Worm (Caenorhabditis elegans): ENCODE results near the gene C40H1.7.
A peak's percentile ranks its signal among the peaks of the same experiment; 100 is the strongest.

Gene C40H1.7

ce11 chrIII:9299116-9299515 is 25.7 kb upstream of the C40H1.7 start:
- TF ChIP-seq pat-9 (tag; optimal IDR thresholded peaks at IDR 0.05) (no peak), rnt-1 (tag; optimal IDR thresholded peaks at IDR 0.05) (no peak), dmd-4 (tag; optimal IDR thresholded peaks at IDR 0.05; ENCODE audit: borderline replicate concordance) (no peak), F13H6.1 (tag; optimal IDR thresholded peaks at IDR 0.05) (no peak), K09A11.1 (tag; optimal IDR thresholded peaks at IDR 0.05; ENCODE audit: insufficient read depth) (no peak), unc-86 (tag; optimal IDR thresholded peaks at IDR 0.05) (no peak)

ce11 chrIII:9299919-9300318 is 24.9 kb upstream of the C40H1.7 start, which contains the start of gene K01B6.3:
Gene K01B6.3 (plus strand): TSS chrIII:9300219.
- TF ChIP-seq hlh-8 (tag; optimal IDR thresholded peaks at IDR 0.05) (no peak), ceh-19 (GFP tag; optimal IDR thresholded peaks at IDR 0.05) (no peak), pax-1 (tag; optimal IDR thresholded peaks at IDR 0.05) (no peak), ets-4 (tag; optimal IDR thresholded peaks at IDR 0.05) (no peak), madf-2 (tag; optimal IDR thresholded peaks at IDR 0.05) (no peak), ceh-24 (tag; optimal IDR thresholded peaks at IDR 0.05) (no peak), unc-3 (GFP tag; conservative IDR thresholded peaks at IDR 0.05) (no peak), unc-3 (tag; optimal IDR thresholded peaks at IDR 0.05) (no peak), eyg-1 (tag; optimal IDR thresholded peaks at IDR 0.05) (no peak), K02D7.2 (tag; optimal IDR thresholded peaks at IDR 0.05) (no peak), sox-2 (GFP tag; IDR thresholded peaks at IDR 0.05) (no peak), ceh-9 (tag; optimal IDR thresholded peaks at IDR 0.05) (no peak)

- TF ChIP-seq elt-4 (tag; optimal IDR thresholded peaks at IDR 0.05) = no peak
- no peak for TF ChIP-seq lin-11 (tag; optimal IDR thresholded peaks at IDR 0.05)
- TF ChIP-seq ttx-3 (tag; optimal IDR thresholded peaks at IDR 0.05) = no peak
- TF ChIP-seq eyg-1 (tag; optimal IDR thresholded peaks at IDR 0.05) = no peak
- TF ChIP-seq pag-3 (tag; optimal IDR thresholded peaks at IDR 0.05; ENCODE audit: borderline replicate concordance) = no peak
- no peak for TF ChIP-seq unc-3 (GFP tag; conservative IDR thresholded peaks at IDR 0.05)
- TF ChIP-seq unc-3 (tag; optimal IDR thresholded peaks at IDR 0.05) = no peak
- TF ChIP-seq hlh-15 (tag; optimal IDR thresholded peaks at IDR 0.05) = no peak
- no peak for TF ChIP-seq ceh-6 (GFP tag; optimal IDR thresholded peaks at IDR 0.05)
- no peak for TF ChIP-seq ceh-24 (tag; optimal IDR thresholded peaks at IDR 0.05)
- no peak for TF ChIP-seq tbx-2 (tag; optimal IDR thresholded peaks at IDR 0.05)
- TF ChIP-seq pha-2 (tag; optimal IDR thresholded peaks at IDR 0.05) = no peak
- TF ChIP-seq mec-3 (tag; optimal IDR thresholded peaks at IDR 0.05; ENCODE audit: borderline replicate concordance) = no peak
- no peak for TF ChIP-seq pax-1 (tag; optimal IDR thresholded peaks at IDR 0.05)
- TF ChIP-seq sdc-2 (tag; optimal IDR thresholded peaks at IDR 0.05) = no peak
- no peak for TF ChIP-seq pros-1 (tag; optimal IDR thresholded peaks at IDR 0.05)
These were observed 24.2 kb upstream of the C40H1.7 start for ce11 chrIII:9300670-9301069.

ce11 chrIII:9306596-9306995 is 18.2 kb upstream of the C40H1.7 start, which contains the start of gene srx-45:
Gene srx-45 (minus strand): TSS chrIII:9306696.
- no peak for TF ChIP-seq syd-9 (tag; optimal IDR thresholded peaks at IDR 0.05)
- TF ChIP-seq unc-3 (GFP tag; conservative IDR thresholded peaks at IDR 0.05) = no peak
- TF ChIP-seq unc-3 (tag; optimal IDR thresholded peaks at IDR 0.05) = no peak
- no peak for TF ChIP-seq che-1 (tag; optimal IDR thresholded peaks at IDR 0.05)
- no peak for TF ChIP-seq eyg-1 (tag; optimal IDR thresholded peaks at IDR 0.05)
- TF ChIP-seq T23F11.4 (GFP tag; optimal IDR thresholded peaks at IDR 0.05) = no peak
- no peak for TF ChIP-seq sox-2 (GFP tag; IDR thresholded peaks at IDR 0.05)
- TF ChIP-seq elt-4 (tag; optimal IDR thresholded peaks at IDR 0.05) = no peak
- no peak for TF ChIP-seq ceh-6 (GFP tag; optimal IDR thresholded peaks at IDR 0.05)
- no peak for TF ChIP-seq unc-42 (tag; optimal IDR thresholded peaks at IDR 0.05)
- TF ChIP-seq unc-55 (GFP tag; optimal IDR thresholded peaks at IDR 0.05) = no peak
- TF ChIP-seq odd-2 (tag; optimal IDR thresholded peaks at IDR 0.05) = no peak

- TF ChIP-seq ceh-14 (tag; optimal IDR thresholded peaks at IDR 0.05) = peak; percentile 29
- no peak for TF ChIP-seq pat-9 (tag; optimal IDR thresholded peaks at IDR 0.05)
- no peak for TF ChIP-seq ceh-24 (tag; optimal IDR thresholded peaks at IDR 0.05)
These were observed 15.0 kb upstream of the C40H1.7 start for ce11 chrIII:9309840-9310239.

Data from whole organism, late embryonic.